Worm (Caenorhabditis elegans) whole organism, L2 larva: ENCODE measurements around the gene F53H2.1.

ENCODE experiments used
- C34F6.9 ChIP-seq: fragments of 150-350 bp; optimal IDR thresholded peaks from 2 replicates; lab custom pipeline; 2014; ENCODE audit warnings: missing biosample characterization, missing genetic modification characterization
- F13H6.1 ChIP-seq: sonication (generic microtip); optimal IDR thresholded peaks from 2 replicates; lab custom pipeline; 2016; ENCODE audit warnings: missing genetic modification characterization, missing compliant biosample characterization
- R02D3.7 ChIP-seq: fragments of 150-350 bp; optimal IDR thresholded peaks from 2 replicates; lab custom pipeline; 2014; ENCODE audit warnings: missing biosample characterization, missing genetic modification characterization
- Y55F3AM.14 ChIP-seq: fragments of 200-800 bp; sonication (Bioruptor generic); optimal IDR thresholded peaks from 2 replicates; lab custom pipeline; 2018; ENCODE audit warnings: mild to moderate bottlenecking, missing genetic modification characterization, missing compliant biosample characterization
- aly-2 ChIP-seq: fragments of 150-350 bp; optimal IDR thresholded peaks from 2 replicates; lab custom pipeline; 2014; ENCODE audit warnings: missing biosample characterization, missing genetic modification characterization
- blmp-1 ChIP-seq: sonication (generic microtip); optimal IDR thresholded peaks from 2 replicates; lab custom pipeline; 2017; ENCODE audit warnings: missing genetic modification characterization, mild to moderate bottlenecking, missing compliant biosample characterization, antibody characterized with exemption, moderate library complexity; ENCODE audit not compliant: insufficient read depth
- ceh-16 ChIP-seq: fragments of 150-350 bp; optimal IDR thresholded peaks from 2 replicates; lab custom pipeline; 2014; ENCODE audit warnings: missing biosample characterization, missing genetic modification characterization
- ceh-82 ChIP-seq: fragments of 150-350 bp; optimal IDR thresholded peaks from 2 replicates; lab custom pipeline; 2014; ENCODE audit warnings: missing biosample characterization, missing genetic modification characterization
- crh-2 ChIP-seq: sonication (generic microtip); optimal IDR thresholded peaks from 2 replicates; lab custom pipeline; 2017; ENCODE audit warnings: missing biosample characterization, missing genetic modification characterization
- egl-27 ChIP-seq: sonication (generic microtip); optimal IDR thresholded peaks from 3 replicates; lab custom pipeline; 2017; ENCODE audit warnings: missing biosample characterization, missing genetic modification reagents, missing genetic modification characterization
- elt-1 ChIP-seq: fragments of 150-350 bp; optimal IDR thresholded peaks from 2 replicates; lab custom pipeline; 2014; ENCODE audit warnings: missing biosample characterization, missing genetic modification characterization
- elt-3 ChIP-seq: sonication (generic microtip); optimal IDR thresholded peaks from 2 replicates; lab custom pipeline; 2017; ENCODE audit warnings: missing biosample characterization, missing genetic modification characterization
- fos-1 ChIP-seq: fragments of 150-350 bp; optimal IDR thresholded peaks from 2 replicates; lab custom pipeline; 2014; ENCODE audit warnings: missing biosample characterization, missing genetic modification characterization
- gmeb-1 ChIP-seq: fragments of 150-350 bp; optimal IDR thresholded peaks from 2 replicates; lab custom pipeline; 2014; ENCODE audit warnings: missing biosample characterization, missing genetic modification characterization
- lin-11 ChIP-seq: fragments of 150-350 bp; sonication (generic microtip); optimal IDR thresholded peaks from 2 replicates; lab custom pipeline; 2014; ENCODE audit warnings: missing biosample characterization, missing genetic modification characterization, inconsistent platforms, mixed read lengths
- lin-13 ChIP-seq: fragments of 150-350 bp; optimal IDR thresholded peaks from 2 replicates; lab custom pipeline; 2014; ENCODE audit warnings: missing biosample characterization, missing genetic modification reagents, missing genetic modification characterization
- lsy-2 ChIP-seq, 2 experiments: fragments of 150-350 bp in 1 of 2; sonication (generic microtip) in 1 of 2; optimal IDR thresholded peaks; 2 replicates each; lab custom pipeline; 2014 to 2017; ENCODE audit warnings: missing biosample characterization in 2 of 2, missing genetic modification characterization in 2 of 2
- mdl-1 ChIP-seq, 2 experiments: fragments of 150-350 bp in 1 of 2; sonication (generic microtip) in 1 of 2; optimal IDR thresholded peaks; 2 replicates each; lab custom pipeline; 2017; ENCODE audit warnings: missing biosample characterization in 2 of 2, missing genetic modification characterization in 2 of 2
- nhr-10 ChIP-seq: sonication (generic microtip); optimal IDR thresholded peaks from 2 replicates; lab custom pipeline; 2017; ENCODE audit warnings: missing biosample characterization, missing genetic modification characterization
- nhr-12 ChIP-seq: fragments of 150-350 bp; optimal IDR thresholded peaks from 2 replicates; lab custom pipeline; 2014; ENCODE audit warnings: missing biosample characterization, missing genetic modification characterization
- nhr-129 ChIP-seq: fragments of 150-350 bp; optimal IDR thresholded peaks from 2 replicates; lab custom pipeline; 2014; ENCODE audit warnings: missing biosample characterization, missing genetic modification characterization
- nhr-21 ChIP-seq: fragments of 150-350 bp; optimal IDR thresholded peaks from 2 replicates; lab custom pipeline; 2014; ENCODE audit warnings: missing biosample characterization, missing genetic modification characterization
- nhr-23 ChIP-seq: fragments of 150-350 bp; optimal IDR thresholded peaks from 2 replicates; lab custom pipeline; 2014; ENCODE audit warnings: missing biosample characterization, missing genetic modification reagents, missing genetic modification characterization
- nhr-25 ChIP-seq: fragments of 150-350 bp; sonication (generic microtip); optimal IDR thresholded peaks from 3 replicates; lab custom pipeline; 2014; ENCODE audit warnings: missing biosample characterization, missing genetic modification characterization
- nhr-6 ChIP-seq: fragments of 150-350 bp; optimal IDR thresholded peaks from 2 replicates; lab custom pipeline; 2014; ENCODE audit warnings: missing biosample characterization, missing genetic modification characterization
- nhr-77 ChIP-seq: fragments of 150-350 bp; optimal IDR thresholded peaks from 2 replicates; lab custom pipeline; 2014; ENCODE audit warnings: missing biosample characterization, missing genetic modification characterization
- sem-4 ChIP-seq: fragments of 150-350 bp; optimal IDR thresholded peaks from 2 replicates; lab custom pipeline; 2014; ENCODE audit warnings: missing biosample characterization, missing genetic modification reagents, missing genetic modification characterization
- skn-1 ChIP-seq: sonication (generic microtip); optimal IDR thresholded peaks from 2 replicates; lab custom pipeline; 2017; ENCODE audit warnings: missing biosample characterization, missing genetic modification characterization
- sma-3 ChIP-seq: sonication (generic microtip); optimal IDR thresholded peaks from 2 replicates; lab custom pipeline; 2016; ENCODE audit warnings: missing genetic modification reagents, missing genetic modification characterization, missing compliant biosample characterization
- sma-9 ChIP-seq, 2 experiments: fragments of 150-350 bp in 1 of 2; sonication (generic microtip) in 1 of 2; optimal IDR thresholded peaks; 2 replicates each; lab custom pipeline; 2014 to 2016; ENCODE audit warnings: missing genetic modification characterization in 2 of 2, mild to moderate bottlenecking in 1 of 2, missing biosample characterization in 1 of 2, missing compliant biosample characterization in 1 of 2, missing genetic modification reagents in 1 of 2, moderate library complexity in 1 of 2
- unc-39 ChIP-seq: fragments of 150-350 bp; optimal IDR thresholded peaks from 2 replicates; lab custom pipeline; 2014; ENCODE audit warnings: missing biosample characterization, missing genetic modification characterization
- unc-55 ChIP-seq: fragments of 150-350 bp; sonication (generic microtip); optimal IDR thresholded peaks from 3 replicates; lab custom pipeline; 2014; ENCODE audit warnings: missing biosample characterization, missing genetic modification reagents, missing genetic modification characterization
- unc-62 ChIP-seq: fragments of 150-350 bp; optimal IDR thresholded peaks from 2 replicates; lab custom pipeline; 2014; ENCODE audit warnings: missing biosample characterization, missing genetic modification reagents, missing genetic modification characterization
- zag-1 ChIP-seq: fragments of 150-350 bp; optimal IDR thresholded peaks from 2 replicates; lab custom pipeline; 2014; ENCODE audit warnings: missing biosample characterization, missing genetic modification characterization
- ztf-1 ChIP-seq: fragments of 200-800 bp; sonication (Bioruptor generic); conservative IDR thresholded peaks from 2 replicates; pipeline ENCODE4 v1.3.6; 2022; ENCODE audit warnings: missing genetic modification characterization, missing compliant biosample characterization
- ztf-11 ChIP-seq: sonication (generic microtip); optimal IDR thresholded peaks from 2 replicates; lab custom pipeline; 2017; ENCODE audit warnings: missing biosample characterization, missing genetic modification characterization
- ztf-4 ChIP-seq: fragments of 150-350 bp; optimal IDR thresholded peaks from 2 replicates; lab custom pipeline; 2014; ENCODE audit warnings: missing biosample characterization, missing genetic modification characterization

Gene F53H2.1

DNA sequence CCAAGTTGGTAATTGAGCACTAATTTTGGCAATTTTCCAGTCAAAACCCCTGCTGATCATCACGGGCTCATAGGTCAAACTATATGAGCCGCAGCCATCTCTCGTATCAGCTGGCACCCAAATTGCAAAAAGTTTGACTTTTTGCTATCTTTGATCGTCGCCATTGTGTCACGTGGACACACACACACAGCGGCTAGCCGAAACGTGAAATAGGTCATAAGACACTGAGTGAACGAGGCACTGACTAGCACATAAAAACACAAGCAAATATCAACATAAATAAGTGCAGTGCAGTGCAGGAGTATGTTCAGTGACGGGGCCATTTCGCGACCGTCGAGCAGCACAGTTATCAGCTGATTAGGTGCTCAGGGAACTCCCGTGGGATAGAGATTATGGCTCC, 31.3 kb downstream of the F53H2.1 start:
- TF ChIP-seq ztf-1 (GFP tag; lab: Robert Waterston, UW) (no peak), skn-1 (tag; lab: Kevin White, UChicago) (no peak), unc-39 (tag; lab: Kevin White, UChicago) (no peak), nhr-25 (peak; percentile 23), crh-2 (tag; lab: Kevin White, UChicago) (peak; percentile 77), sma-9 (GFP tag; optimal IDR thresholded peaks at IDR 0.05; lab: Kevin White, UChicago) (peak; percentile 96), sma-9 (tag; optimal IDR thresholded peaks at IDR 0.05; lab: Kevin White, UChicago) (no peak), lin-13 (GFP tag; lab: Kevin White, UChicago) (no peak), blmp-1 (tag; lab: Kevin White, UChicago) (no peak), sem-4 (peak; percentile 44), unc-62 (GFP tag; lab: Kevin White, UChicago) (no peak), ztf-11 (tag; lab: Kevin White, UChicago) (no peak), elt-3 (tag; lab: Kevin White, UChicago) (no peak), Y55F3AM.14 (GFP tag; lab: Kevin White, UChicago) (peak; percentile 27), nhr-77 (no peak), aly-2 (tag; lab: Kevin White, UChicago) (no peak), mdl-1 (tag; optimal IDR thresholded peaks at IDR 0.05; lab: Kevin White, UChicago) (peak in 1 of 2 experiments; percentile 73), egl-27 (peak; percentile 57), lsy-2 (tag; optimal IDR thresholded peaks at IDR 0.05; lab: Kevin White, UChicago) (peak in 1 of 2 experiments; percentile 53), sma-3 (GFP tag; lab: Kevin White, UChicago) (peak; percentile 70), R02D3.7 (tag; lab: Kevin White, UChicago) (no peak), nhr-129 (tag; lab: Kevin White, UChicago) (peak; percentile 90), F13H6.1 (tag; lab: Kevin White, UChicago) (peak; percentile 81), gmeb-1 (peak; percentile 62), C34F6.9 (tag; lab: Kevin White, UChicago) (peak; percentile 68), fos-1 (peak; percentile 57), lin-11 (tag; lab: Kevin White, UChicago) (peak; percentile 40), nhr-21 (tag; lab: Kevin White, UChicago) (peak; percentile 27)

DNA sequence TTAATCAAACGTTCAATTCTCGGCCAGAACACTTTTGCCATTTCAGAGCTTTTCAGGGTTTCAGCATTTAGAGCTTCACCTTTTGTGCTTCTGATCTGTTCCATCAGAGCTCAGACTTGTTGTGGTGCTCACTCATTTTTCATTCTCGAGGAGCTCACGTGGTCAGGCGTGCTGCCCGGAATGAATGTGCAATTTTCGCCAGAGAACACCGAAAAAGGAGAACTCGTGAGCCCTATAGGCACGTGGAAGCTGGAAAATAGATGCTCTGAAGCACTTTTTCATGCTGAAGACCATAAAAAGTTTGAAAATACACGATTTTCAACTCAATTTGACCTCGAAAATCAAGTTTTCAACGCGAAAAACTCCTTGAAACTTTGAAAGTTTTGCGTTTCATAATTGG, 32.1 kb downstream of the F53H2.1 start:
- TF ChIP-seq ztf-11 (tag; lab: Kevin White, UChicago) (no peak), nhr-129 (tag; lab: Kevin White, UChicago) (peak; percentile 28), nhr-12 (tag; lab: Kevin White, UChicago) (no peak)

DNA sequence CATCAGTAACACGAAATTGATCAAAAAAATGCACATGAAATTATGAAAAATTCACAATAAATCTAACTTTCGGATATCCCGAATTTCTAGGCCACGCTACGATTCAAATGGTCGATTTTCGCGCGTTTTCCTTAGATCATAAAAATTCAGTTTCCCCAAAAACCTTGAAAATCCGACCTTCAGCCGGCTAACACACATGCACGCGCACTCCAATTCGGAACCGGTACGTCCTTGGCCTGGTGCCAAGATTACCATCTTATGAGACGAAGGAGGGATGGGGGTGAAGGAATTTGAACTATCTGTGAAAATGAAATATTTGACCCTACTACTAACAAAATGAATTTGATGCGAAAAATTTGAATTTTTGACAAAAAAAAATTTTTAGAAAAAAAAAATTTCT, 35.2 kb downstream of the F53H2.1 start:
- TF ChIP-seq ztf-11 (tag; lab: Kevin White, UChicago) (no peak), unc-39 (tag; lab: Kevin White, UChicago) (no peak), sma-9 (GFP tag; optimal IDR thresholded peaks at IDR 0.05; lab: Kevin White, UChicago) (peak; percentile 70), sma-9 (tag; optimal IDR thresholded peaks at IDR 0.05; lab: Kevin White, UChicago) (no peak), nhr-6 (tag; lab: Kevin White, UChicago) (no peak), nhr-21 (tag; lab: Kevin White, UChicago) (no peak), ztf-4 (tag; lab: Kevin White, UChicago) (no peak), ceh-16 (peak; percentile 36), blmp-1 (tag; lab: Kevin White, UChicago) (no peak), elt-1 (tag; lab: Kevin White, UChicago) (no peak), nhr-10 (tag; lab: Kevin White, UChicago) (no peak), nhr-25 (peak; percentile 81), nhr-23 (no peak), R02D3.7 (tag; lab: Kevin White, UChicago) (no peak), unc-55 (no peak), sma-3 (GFP tag; lab: Kevin White, UChicago) (no peak), ceh-82 (tag; lab: Kevin White, UChicago) (no peak), mdl-1 (tag; optimal IDR thresholded peaks at IDR 0.05; lab: Kevin White, UChicago) (no peak), Y55F3AM.14 (GFP tag; lab: Kevin White, UChicago) (no peak), lin-11 (tag; lab: Kevin White, UChicago) (no peak), nhr-129 (tag; lab: Kevin White, UChicago) (no peak), zag-1 (tag; lab: Kevin White, UChicago) (no peak), unc-62 (GFP tag; lab: Kevin White, UChicago) (no peak), C34F6.9 (tag; lab: Kevin White, UChicago) (no peak), F13H6.1 (tag; lab: Kevin White, UChicago) (no peak), skn-1 (tag; lab: Kevin White, UChicago) (no peak)
